Worm (Caenorhabditis elegans) whole organism, late embryonic: Measurements from ENCODE around the gene rpc-1.

Experiments
- F13H6.1 ChIP-seq: sonication (generic microtip); optimal IDR thresholded peaks from 2 replicates; lab custom pipeline; 2016; ENCODE audit warnings: missing genetic modification characterization, missing compliant biosample characterization
- Y22D7AL.16 ChIP-seq: sonication (generic microtip); optimal IDR thresholded peaks from 2 replicates; lab custom pipeline; 2016; ENCODE audit warnings: missing genetic modification characterization, missing compliant biosample characterization
- ama-1 ChIP-seq: fragments of 150-350 bp; optimal IDR thresholded peaks from 2 replicates; lab custom pipeline; 2014
- ceh-14 ChIP-seq: sonication (generic microtip); optimal IDR thresholded peaks from 2 replicates; lab custom pipeline; 2016; ENCODE audit warnings: missing genotype, missing genetic modification characterization, missing compliant biosample characterization
- ceh-19 ChIP-seq: fragments of 200-800 bp; sonication (Bioruptor generic); optimal IDR thresholded peaks from 2 replicates; lab custom pipeline; 2018; ENCODE audit warnings: mild to moderate bottlenecking, missing genetic modification characterization, missing compliant biosample characterization
- ceh-22 ChIP-seq: sonication (generic microtip); optimal IDR thresholded peaks from 2 replicates; lab custom pipeline; 2017; ENCODE audit warnings: missing biosample characterization, missing genetic modification characterization
- ceh-30 ChIP-seq: fragments of 150-350 bp; optimal IDR thresholded peaks from 2 replicates; lab custom pipeline; 2014; ENCODE audit warnings: missing biosample characterization, missing genetic modification characterization
- ceh-31 ChIP-seq: sonication (generic microtip); optimal IDR thresholded peaks from 2 replicates; lab custom pipeline; 2016; ENCODE audit warnings: missing genetic modification characterization, missing compliant biosample characterization
- ceh-34 ChIP-seq: sonication (generic microtip); optimal IDR thresholded peaks from 2 replicates; lab custom pipeline; 2016; ENCODE audit warnings: mild to moderate bottlenecking, missing genetic modification characterization, missing compliant biosample characterization
- ceh-45 ChIP-seq: fragments of 200-800 bp; sonication (Bioruptor generic); IDR thresholded peaks from 2 replicates; pipeline ENCODE4 v1.3.6; 2022; ENCODE audit warnings: missing genetic modification reagents, missing genetic modification characterization, missing compliant biosample characterization
- ceh-6 ChIP-seq: fragments of 200-800 bp; sonication (Bioruptor generic); optimal IDR thresholded peaks from 2 replicates; lab custom pipeline; 2018; ENCODE audit warnings: mild to moderate bottlenecking, missing genetic modification characterization, missing compliant biosample characterization
- ceh-9 ChIP-seq: sonication (generic microtip); optimal IDR thresholded peaks from 2 replicates; lab custom pipeline; 2016; ENCODE audit warnings: mild to moderate bottlenecking, missing genetic modification characterization, inconsistent platforms, missing compliant biosample characterization
- dmd-4 ChIP-seq: sonication (generic microtip); optimal IDR thresholded peaks from 2 replicates; lab custom pipeline; 2016; ENCODE audit warnings: borderline replicate concordance, missing genetic modification characterization, missing compliant biosample characterization
- dve-1 ChIP-seq: sonication (generic microtip); optimal IDR thresholded peaks from 2 replicates; lab custom pipeline; 2017; ENCODE audit warnings: antibody characterized with exemption, mild to moderate bottlenecking, missing genetic modification characterization, missing compliant biosample characterization
- elt-4 ChIP-seq: sonication (generic microtip); optimal IDR thresholded peaks from 2 replicates; lab custom pipeline; 2016; ENCODE audit warnings: missing genetic modification characterization, missing compliant biosample characterization
- ets-4 ChIP-seq: sonication (generic microtip); optimal IDR thresholded peaks from 2 replicates; lab custom pipeline; 2016; ENCODE audit warnings: missing genetic modification characterization, missing compliant biosample characterization
- fax-1 ChIP-seq: sonication (generic microtip); optimal IDR thresholded peaks from 2 replicates; lab custom pipeline; 2016; ENCODE audit warnings: missing genotype, missing genetic modification characterization, missing compliant biosample characterization
- fkh-10 ChIP-seq: fragments of 150-350 bp; optimal IDR thresholded peaks from 2 replicates; lab custom pipeline; 2014; ENCODE audit warnings: missing biosample characterization, missing genetic modification reagents, missing genetic modification characterization
- fkh-6 ChIP-seq: sonication (generic microtip); optimal IDR thresholded peaks from 2 replicates; lab custom pipeline; 2016; ENCODE audit warnings: missing genetic modification characterization, missing compliant biosample characterization
- hlh-13 ChIP-seq: fragments of 200-800 bp; sonication (Bioruptor generic); optimal IDR thresholded peaks from 2 replicates; lab custom pipeline; 2018; ENCODE audit warnings: mild to moderate bottlenecking, missing genetic modification characterization, missing compliant biosample characterization
- hlh-15 ChIP-seq: sonication (generic microtip); optimal IDR thresholded peaks from 2 replicates; lab custom pipeline; 2016; ENCODE audit warnings: missing genetic modification characterization, missing compliant biosample characterization
- hlh-30 ChIP-seq: sonication (generic microtip); optimal IDR thresholded peaks from 2 replicates; lab custom pipeline; 2017; ENCODE audit warnings: antibody characterized with exemption, missing genetic modification characterization, missing compliant biosample characterization; ENCODE audit not compliant: insufficient read depth
- hlh-6 ChIP-seq: sonication (generic microtip); optimal IDR thresholded peaks from 2 replicates; lab custom pipeline; 2016; ENCODE audit warnings: missing genotype, missing genetic modification characterization, missing compliant biosample characterization
- hlh-8 ChIP-seq: sonication (generic microtip); optimal IDR thresholded peaks from 2 replicates; lab custom pipeline; 2016; ENCODE audit warnings: missing genotype, missing genetic modification characterization, missing compliant biosample characterization
- lim-6 ChIP-seq: sonication (generic microtip); optimal IDR thresholded peaks from 2 replicates; lab custom pipeline; 2016; ENCODE audit warnings: missing genetic modification characterization, missing compliant biosample characterization
- nhr-11 ChIP-seq: fragments of 150-350 bp; optimal IDR thresholded peaks from 2 replicates; lab custom pipeline; 2014; ENCODE audit warnings: missing biosample characterization, missing genetic modification characterization
- npax-4 ChIP-seq: sonication (generic microtip); optimal IDR thresholded peaks from 2 replicates; lab custom pipeline; 2016; ENCODE audit warnings: missing genetic modification characterization, missing compliant biosample characterization
- pag-3 ChIP-seq: sonication (generic microtip); optimal IDR thresholded peaks from 2 replicates; lab custom pipeline; 2016; ENCODE audit warnings: missing compliant biosample characterization, missing genetic modification characterization, borderline replicate concordance
- pat-9 ChIP-seq: fragments of 200-800 bp; sonication (Bioruptor generic); optimal IDR thresholded peaks from 2 replicates; lab custom pipeline; 2018; ENCODE audit warnings: mild to moderate bottlenecking, missing genetic modification characterization, moderate library complexity, missing compliant biosample characterization
- pax-1 ChIP-seq: fragments of 150-350 bp; optimal IDR thresholded peaks from 2 replicates; lab custom pipeline; 2014; ENCODE audit warnings: missing biosample characterization, missing genetic modification characterization
- pqm-1 ChIP-seq: sonication (generic microtip); optimal IDR thresholded peaks from 2 replicates; lab custom pipeline; 2016; ENCODE audit warnings: missing genetic modification characterization, missing compliant biosample characterization
- ref-2 ChIP-seq: sonication (generic microtip); optimal IDR thresholded peaks from 2 replicates; lab custom pipeline; 2016; ENCODE audit warnings: missing genetic modification characterization, missing compliant biosample characterization
- sox-2 ChIP-seq: fragments of 200-800 bp; sonication (Bioruptor generic); IDR thresholded peaks from 2 replicates; pipeline ENCODE4 v1.3.6; 2022; ENCODE audit warnings: missing genetic modification reagents, missing genetic modification characterization, missing compliant biosample characterization
- sox-4 ChIP-seq: sonication (generic microtip); optimal IDR thresholded peaks from 2 replicates; lab custom pipeline; 2017; ENCODE audit warnings: mild to moderate bottlenecking, missing genetic modification characterization, inconsistent platforms, missing compliant biosample characterization
- syd-9 ChIP-seq: sonication (generic microtip); optimal IDR thresholded peaks from 2 replicates; lab custom pipeline; 2016; ENCODE audit warnings: mild to moderate bottlenecking, missing genetic modification characterization, moderate library complexity, missing compliant biosample characterization
- tbx-2 ChIP-seq: sonication (generic microtip); optimal IDR thresholded peaks from 2 replicates; lab custom pipeline; 2016; ENCODE audit warnings: missing genetic modification characterization, missing compliant biosample characterization
- tbx-7 ChIP-seq: sonication (generic microtip); optimal IDR thresholded peaks from 2 replicates; lab custom pipeline; 2016; ENCODE audit warnings: missing genotype, missing genetic modification characterization, missing compliant biosample characterization
- zip-5 ChIP-seq: sonication (generic microtip); optimal IDR thresholded peaks from 2 replicates; lab custom pipeline; 2016; ENCODE audit warnings: missing genetic modification characterization, missing compliant biosample characterization
- ztf-16 ChIP-seq: sonication (generic microtip); optimal IDR thresholded peaks from 2 replicates; lab custom pipeline; 2017; ENCODE audit warnings: missing genetic modification characterization, missing compliant biosample characterization

Gene rpc-1

DNA sequence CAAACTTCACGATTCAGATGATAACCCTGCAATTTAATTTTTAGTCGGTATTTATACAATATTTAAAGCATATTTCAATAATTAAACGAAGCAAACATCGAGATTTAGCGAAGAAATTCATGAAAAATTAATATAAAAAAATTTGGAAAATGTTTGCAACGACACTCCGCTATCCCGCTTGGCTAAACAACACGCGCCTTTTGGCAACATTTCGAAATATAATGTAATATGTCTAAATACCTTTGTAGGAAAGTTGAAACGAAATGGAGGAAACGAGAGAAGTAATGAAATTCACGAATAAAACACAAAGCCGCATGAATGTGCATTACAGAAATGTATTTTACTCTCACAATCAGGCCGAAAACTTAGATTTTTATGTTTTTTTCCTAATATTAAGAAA is at the start of gene rpc-1:
TSS of gene rpc-1 (minus strand) at position 26 of the 400 bp plus-strand sequence.
- TF ChIP-seq dve-1 (no peak), ets-4 (tag; lab: Kevin White, UChicago) (no peak), nhr-11 (tag; lab: Kevin White, UChicago) (no peak), dmd-4 (tag; lab: Kevin White, UChicago) (no peak), ceh-9 (tag; lab: Kevin White, UChicago) (no peak), zip-5 (no peak), lim-6 (tag; lab: Kevin White, UChicago) (no peak), hlh-15 (tag; lab: Kevin White, UChicago) (no peak), pat-9 (no peak), ceh-30 (tag; lab: Kevin White, UChicago) (no peak), pax-1 (tag; lab: Kevin White, UChicago) (no peak)

DNA sequence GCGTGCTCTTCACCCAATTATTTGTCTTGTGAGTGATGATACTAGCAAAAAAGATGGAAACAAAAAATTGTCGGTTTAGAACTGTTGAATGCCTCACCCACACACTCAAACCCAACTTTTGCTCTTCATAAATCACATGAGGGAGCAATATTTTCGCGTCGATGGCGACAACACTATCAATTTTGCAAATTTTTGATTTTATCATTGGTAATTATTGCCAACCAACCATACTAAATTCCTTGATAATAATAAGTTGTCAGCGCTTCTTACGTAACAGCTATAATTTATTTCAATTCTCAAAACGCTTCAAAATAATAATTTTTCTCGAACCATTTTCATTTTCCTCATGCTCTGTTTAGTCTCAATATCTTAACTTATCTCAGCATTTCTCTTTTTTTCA is 47.2 kb upstream of the rpc-1 start:
- no peak for TF ChIP-seq pax-1 (tag; lab: Kevin White, UChicago)
- no peak for TF ChIP-seq hlh-13 (GFP tag; lab: Kevin White, UChicago)
- no peak for TF ChIP-seq ceh-14 (tag; lab: Kevin White, UChicago)
- no peak for TF ChIP-seq dve-1
- no peak for TF ChIP-seq ztf-16 (tag; lab: Kevin White, UChicago)
- no peak for TF ChIP-seq fax-1 (tag; lab: Kevin White, UChicago)
- TF ChIP-seq ceh-31, result no peak
- no peak for TF ChIP-seq hlh-30 (tag; lab: Kevin White, UChicago)
- no peak for TF ChIP-seq sox-4
- TF ChIP-seq syd-9, result no peak

- no peak for TF ChIP-seq sox-4
- TF ChIP-seq hlh-8, result no peak
These were observed 45.8 kb upstream of the rpc-1 start for ce11 chrIV:7211313-7211712.

ce11 chrIV:7208961-7209360 is 43.4 kb upstream of the rpc-1 start:
- TF ChIP-seq ceh-19 (GFP tag; lab: Kevin White, UChicago) (no peak), fkh-6 (tag; lab: Kevin White, UChicago) (no peak), F13H6.1 (tag; lab: Kevin White, UChicago) (no peak), fkh-10 (GFP tag; lab: Kevin White, UChicago) (no peak), ref-2 (tag; lab: Kevin White, UChicago) (no peak), dmd-4 (tag; lab: Kevin White, UChicago) (no peak), ama-1 (no peak), hlh-13 (GFP tag; lab: Kevin White, UChicago) (no peak), pqm-1 (tag; lab: Kevin White, UChicago) (no peak), ztf-16 (tag; lab: Kevin White, UChicago) (no peak), elt-4 (no peak), ceh-6 (GFP tag; lab: Kevin White, UChicago) (no peak), npax-4 (tag; lab: Kevin White, UChicago) (no peak), tbx-2 (tag; lab: Kevin White, UChicago) (no peak)

ce11 chrIV:7205969-7206368 is 40.4 kb upstream of the rpc-1 start, which contains the start of gene kcc-1:
TSS of gene kcc-1 (plus strand) at chrIV:7206269.
- TF ChIP-seq lim-6 (tag; lab: Kevin White, UChicago), result no peak
- TF ChIP-seq Y22D7AL.16 (tag; lab: Kevin White, UChicago), result no peak
- no peak for TF ChIP-seq tbx-7 (tag; lab: Kevin White, UChicago)
- TF ChIP-seq pax-1 (tag; lab: Kevin White, UChicago), result no peak
- TF ChIP-seq ceh-34 (tag; lab: Kevin White, UChicago), result no peak
- no peak for TF ChIP-seq sox-2
- no peak for TF ChIP-seq npax-4 (tag; lab: Kevin White, UChicago)
- no peak for TF ChIP-seq pag-3
- no peak for TF ChIP-seq dve-1
- no peak for TF ChIP-seq ceh-45 (GFP tag; lab: Robert Waterston, UW)
- TF ChIP-seq syd-9, result no peak
- TF ChIP-seq tbx-2 (tag; lab: Kevin White, UChicago), result no peak
- no peak for TF ChIP-seq ceh-22
- no peak for TF ChIP-seq ref-2 (tag; lab: Kevin White, UChicago)
- no peak for TF ChIP-seq hlh-6
- no peak for TF ChIP-seq zip-5
- TF ChIP-seq, all 69 proteins: peak for 0
